Worm (Caenorhabditis elegans): ENCODE data around the gene T23G4.2.

T23G4.2 gene

DNA sequence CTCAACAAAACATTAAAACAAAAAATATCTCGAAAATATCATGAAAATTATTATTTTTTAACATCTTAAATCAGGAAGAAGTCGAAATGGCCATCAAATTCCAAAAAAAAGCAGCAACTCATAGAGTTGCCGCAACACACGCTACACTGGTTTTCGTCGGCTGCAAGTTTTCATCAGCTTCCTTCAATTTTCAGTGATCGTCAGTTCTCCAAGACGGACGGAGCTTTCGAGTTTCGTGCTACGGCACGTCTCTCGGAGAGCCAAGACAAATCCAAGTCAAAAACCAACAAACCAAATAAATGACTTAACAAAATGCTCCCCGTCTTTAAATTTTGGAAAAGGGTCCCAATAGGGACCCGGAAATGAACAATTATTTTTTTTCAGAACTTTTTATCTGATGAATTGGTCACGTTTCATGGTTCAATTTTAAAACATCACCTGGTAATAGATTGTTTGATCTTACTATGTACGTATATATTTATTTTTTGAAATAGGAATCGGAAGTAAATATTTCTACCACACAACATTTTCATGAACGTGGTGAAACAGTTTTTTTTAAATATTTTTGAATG, 19.8 kb upstream of the T23G4.2 start:
- TF ChIP-seq cog-1 (tag; optimal IDR thresholded peaks at IDR 0.05) (no peak), ztf-23 (GFP tag; IDR thresholded peaks at IDR 0.05) (no peak), flt-1 (GFP tag; IDR thresholded peaks at IDR 0.05) (no peak), T22C8.4 (GFP tag; IDR thresholded peaks at IDR 0.05) (no peak), tab-1 (GFP tag; IDR thresholded peaks at IDR 0.05) (no peak), ref-1 (GFP tag; conservative IDR thresholded peaks at IDR 0.05) (no peak), ztf-29 (GFP tag; IDR thresholded peaks at IDR 0.05) (no peak)

DNA sequence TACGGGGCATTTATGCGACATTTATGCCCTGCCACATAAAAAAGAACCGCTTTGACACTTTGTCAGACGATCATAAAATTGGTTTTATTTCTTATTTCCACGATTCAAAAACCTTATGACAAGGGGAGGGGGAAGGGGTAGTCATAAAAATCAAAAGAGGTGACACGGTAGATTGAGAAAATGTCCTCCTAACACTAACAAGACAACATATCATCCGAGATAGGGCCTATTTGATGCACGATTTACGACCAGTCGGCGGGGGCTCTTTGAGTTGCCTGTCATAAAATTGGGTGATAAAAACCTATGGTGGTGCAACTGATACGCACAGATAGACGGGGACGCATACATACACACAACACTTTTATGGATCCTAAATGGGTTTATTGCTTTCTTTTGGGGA, 18.5 kb upstream of the T23G4.2 start:
- TF ChIP-seq ref-1 (GFP tag; conservative IDR thresholded peaks at IDR 0.05) (no peak), cog-1 (tag; optimal IDR thresholded peaks at IDR 0.05) (peak; percentile 19)

DNA sequence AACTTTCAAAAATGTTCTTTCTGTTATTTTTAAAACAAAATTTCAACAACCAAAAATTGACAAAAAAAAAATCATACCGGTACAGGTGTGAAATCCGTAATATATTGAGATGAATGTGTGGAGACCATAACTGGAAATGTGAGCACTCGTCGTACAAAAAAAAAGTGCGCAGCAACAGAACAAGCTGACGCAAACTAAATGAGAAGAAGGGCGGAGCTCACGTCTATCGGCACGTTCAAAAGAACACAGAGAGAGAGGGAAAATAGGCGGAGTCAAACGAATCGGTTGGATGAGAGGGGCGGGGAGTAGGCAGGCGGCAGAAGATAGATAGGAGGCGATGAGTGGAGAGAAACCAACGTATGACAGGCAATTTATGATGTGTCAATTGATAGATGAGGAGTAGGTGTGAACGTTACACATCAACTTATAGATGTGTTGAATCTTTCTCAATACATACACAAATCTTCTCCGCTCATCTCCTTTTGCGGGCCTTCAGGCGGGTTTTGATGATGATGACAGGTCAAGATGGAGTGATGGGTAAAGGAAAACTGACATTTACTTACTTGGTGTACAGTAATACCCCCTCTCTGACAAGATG, 14.6 kb upstream of the T23G4.2 start, which contains the start of gene tlp-1:
Gene tlp-1, minus strand, starts transcription at position 255 of the 598 bp plus-strand sequence.
- TF ChIP-seq cog-1 (tag; optimal IDR thresholded peaks at IDR 0.05) (peak; percentile 17), ztf-23 (GFP tag; IDR thresholded peaks at IDR 0.05) (0 out of 2 replicates have a peak, but pooled peaks have one; percentile 38), ztf-29 (GFP tag; IDR thresholded peaks at IDR 0.05) (no peak), T22C8.4 (GFP tag; IDR thresholded peaks at IDR 0.05) (no peak)

DNA sequence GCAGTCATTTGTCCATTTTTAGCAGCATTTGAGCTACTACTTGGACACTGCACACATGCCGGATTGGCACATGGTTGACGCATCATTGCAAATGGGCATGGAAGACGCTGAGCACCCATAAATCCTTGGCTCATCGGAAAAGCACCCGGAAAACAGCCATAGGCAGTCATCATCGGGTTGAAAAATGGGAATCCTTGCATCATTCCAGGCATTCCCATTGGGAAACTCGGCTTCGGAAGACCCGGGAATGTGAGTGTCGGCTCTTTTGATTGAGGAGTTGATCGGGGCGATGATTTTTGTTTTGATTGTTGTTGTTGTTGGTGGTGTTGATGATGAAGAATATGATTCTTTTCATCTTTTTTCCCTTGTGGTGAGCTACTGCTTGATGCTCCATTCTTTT, 13.3 kb upstream of the T23G4.2 start:
- TF ChIP-seq ztf-29 (GFP tag; IDR thresholded peaks at IDR 0.05) (no peak), cog-1 (tag; optimal IDR thresholded peaks at IDR 0.05) (no peak), T22C8.4 (GFP tag; IDR thresholded peaks at IDR 0.05) (no peak), ref-1 (GFP tag; conservative IDR thresholded peaks at IDR 0.05) (no peak), ztf-23 (GFP tag; IDR thresholded peaks at IDR 0.05) (no peak)

DNA sequence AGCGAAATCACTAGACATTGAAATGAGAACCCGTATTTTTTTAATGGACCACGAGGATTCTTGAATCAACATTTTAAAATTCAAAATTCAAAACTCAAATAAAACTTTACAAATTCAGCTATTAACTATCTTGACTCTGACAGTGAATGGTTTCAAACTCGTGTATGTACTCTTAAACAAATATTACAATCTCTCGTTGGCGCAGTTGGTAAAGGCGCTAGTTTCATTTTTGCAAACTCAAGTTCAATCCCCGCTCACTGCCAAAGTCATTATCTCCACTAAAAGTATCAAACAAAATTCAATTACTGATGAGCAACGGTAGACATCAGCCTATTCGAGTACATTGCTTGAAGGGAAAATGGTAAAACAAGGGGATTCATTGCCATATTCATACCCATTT, 12.1 kb upstream of the T23G4.2 start:
- TF ChIP-seq T22C8.4 (GFP tag; IDR thresholded peaks at IDR 0.05) = no peak
- TF ChIP-seq ztf-23 (GFP tag; IDR thresholded peaks at IDR 0.05) = no peak
- no peak for TF ChIP-seq med-1 (GFP tag; optimal IDR thresholded peaks at IDR 0.05; ENCODE audit: insufficient read depth)
- no peak for TF ChIP-seq cog-1 (tag; optimal IDR thresholded peaks at IDR 0.05)
- TF ChIP-seq flt-1 (GFP tag; IDR thresholded peaks at IDR 0.05) = no peak
- no peak for TF ChIP-seq tab-1 (GFP tag; IDR thresholded peaks at IDR 0.05)
- no peak for TF ChIP-seq ztf-29 (GFP tag; IDR thresholded peaks at IDR 0.05)
- no peak for TF ChIP-seq ref-1 (GFP tag; conservative IDR thresholded peaks at IDR 0.05)
- TF ChIP-seq klf-2 (GFP tag; conservative IDR thresholded peaks at IDR 0.05) = no peak

DNA sequence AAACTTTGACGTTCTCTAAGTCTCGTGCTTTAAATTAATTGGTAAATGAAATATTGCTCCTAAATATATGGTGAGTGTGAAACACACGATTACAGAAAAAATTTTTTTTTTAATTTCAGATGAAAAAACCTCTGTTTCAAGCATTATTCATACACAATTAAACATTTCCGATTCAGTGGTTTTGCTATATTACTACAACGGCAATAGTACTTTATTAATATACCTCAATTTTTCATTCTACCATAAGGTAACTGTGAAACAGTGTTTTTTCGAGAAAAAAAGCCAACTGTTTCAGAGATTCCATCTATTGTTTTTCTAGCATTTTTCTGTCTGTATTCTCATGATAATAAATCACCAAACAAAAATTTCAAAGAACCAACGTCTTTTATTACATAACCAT, 11.5 kb upstream of the T23G4.2 start:
- TF ChIP-seq ztf-23 (GFP tag; IDR thresholded peaks at IDR 0.05) (no peak), med-1 (GFP tag; optimal IDR thresholded peaks at IDR 0.05; ENCODE audit: insufficient read depth) (no peak), cog-1 (tag; optimal IDR thresholded peaks at IDR 0.05) (no peak), ztf-29 (GFP tag; IDR thresholded peaks at IDR 0.05) (no peak), ref-1 (GFP tag; conservative IDR thresholded peaks at IDR 0.05) (no peak), klf-2 (GFP tag; conservative IDR thresholded peaks at IDR 0.05) (no peak), T22C8.4 (GFP tag; IDR thresholded peaks at IDR 0.05) (no peak), flt-1 (GFP tag; IDR thresholded peaks at IDR 0.05) (no peak)

DNA sequence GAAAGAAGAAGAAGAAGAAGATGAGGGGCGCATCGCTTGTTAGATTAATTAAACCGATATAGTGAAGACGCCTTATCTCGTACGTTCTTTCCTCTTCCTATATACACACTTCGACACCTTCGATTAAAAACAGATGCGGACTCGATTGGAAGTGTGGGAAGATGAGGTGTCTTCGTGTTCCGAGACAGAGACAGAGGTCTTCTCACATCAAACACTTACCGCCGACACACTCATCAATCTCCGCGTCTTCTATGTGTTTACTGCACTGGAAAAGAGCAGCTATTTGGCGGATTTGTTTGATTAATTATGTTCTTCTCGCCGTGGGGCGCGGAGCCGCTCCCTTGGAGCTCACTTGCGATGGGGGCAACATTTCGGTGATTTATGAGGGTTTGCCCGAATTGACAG, 10.0 kb upstream of the T23G4.2 start:
- TF ChIP-seq tab-1 (GFP tag; IDR thresholded peaks at IDR 0.05) (no peak), med-1 (GFP tag; optimal IDR thresholded peaks at IDR 0.05; ENCODE audit: insufficient read depth) (no peak), ref-1 (GFP tag; conservative IDR thresholded peaks at IDR 0.05) (no peak), ztf-29 (GFP tag; IDR thresholded peaks at IDR 0.05) (no peak), T22C8.4 (GFP tag; IDR thresholded peaks at IDR 0.05) (no peak), klf-2 (GFP tag; conservative IDR thresholded peaks at IDR 0.05) (0 out of 2 replicates have a peak, but pooled peaks have one; percentile 12), flt-1 (GFP tag; IDR thresholded peaks at IDR 0.05) (no peak), ztf-23 (GFP tag; IDR thresholded peaks at IDR 0.05) (no peak)

DNA sequence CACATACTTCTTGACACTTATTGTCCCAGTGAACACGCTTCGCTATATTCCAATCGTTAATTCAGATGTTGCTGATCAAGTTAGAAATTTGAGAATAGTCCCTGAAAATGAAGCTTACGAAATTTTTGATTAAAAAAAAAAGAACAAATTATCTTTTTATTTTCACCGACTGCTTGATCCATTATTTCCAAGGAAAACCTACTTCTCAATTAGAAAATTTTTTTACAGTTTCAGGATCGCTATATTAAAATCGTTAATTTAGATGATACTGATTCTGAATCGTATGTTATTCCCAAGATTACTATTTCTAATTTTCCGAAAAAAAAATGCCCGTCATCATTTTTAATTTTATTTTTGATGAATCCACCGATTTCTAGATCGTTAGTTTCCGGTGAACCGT, 9.2 kb upstream of the T23G4.2 start, which contains the start of gene T23G4.127:
Gene T23G4.127, minus strand, starts transcription at position 101 of the 400 bp plus-strand sequence.
- TF ChIP-seq T22C8.4 (GFP tag; IDR thresholded peaks at IDR 0.05) (no peak), tab-1 (GFP tag; IDR thresholded peaks at IDR 0.05) (no peak), med-1 (GFP tag; optimal IDR thresholded peaks at IDR 0.05; ENCODE audit: insufficient read depth) (no peak), ztf-29 (GFP tag; IDR thresholded peaks at IDR 0.05) (no peak), ztf-23 (GFP tag; IDR thresholded peaks at IDR 0.05) (no peak), flt-1 (GFP tag; IDR thresholded peaks at IDR 0.05) (no peak), klf-2 (GFP tag; conservative IDR thresholded peaks at IDR 0.05) (no peak), cog-1 (tag; optimal IDR thresholded peaks at IDR 0.05) (no peak), ref-1 (GFP tag; conservative IDR thresholded peaks at IDR 0.05) (no peak)

DNA sequence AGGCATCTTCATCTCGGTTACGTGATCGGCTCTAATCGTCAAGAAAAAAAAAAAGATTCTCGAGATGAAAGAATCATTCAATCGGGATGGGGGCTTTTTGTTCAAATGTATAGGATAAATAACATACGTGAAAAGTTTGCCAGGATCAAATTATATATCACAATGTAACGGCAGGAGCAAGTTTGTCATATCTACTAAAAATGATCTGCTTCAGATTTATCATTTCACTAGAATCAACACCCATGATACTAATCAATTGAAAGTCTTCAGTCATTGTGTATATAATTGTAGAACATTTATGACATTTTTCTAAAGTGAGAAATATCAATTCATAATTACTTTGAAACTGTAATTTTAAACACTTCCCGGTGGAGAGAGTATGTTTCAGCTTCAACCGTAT, 7.5 kb upstream of the T23G4.2 start:
- no peak for TF ChIP-seq ztf-29 (GFP tag; IDR thresholded peaks at IDR 0.05)

DNA sequence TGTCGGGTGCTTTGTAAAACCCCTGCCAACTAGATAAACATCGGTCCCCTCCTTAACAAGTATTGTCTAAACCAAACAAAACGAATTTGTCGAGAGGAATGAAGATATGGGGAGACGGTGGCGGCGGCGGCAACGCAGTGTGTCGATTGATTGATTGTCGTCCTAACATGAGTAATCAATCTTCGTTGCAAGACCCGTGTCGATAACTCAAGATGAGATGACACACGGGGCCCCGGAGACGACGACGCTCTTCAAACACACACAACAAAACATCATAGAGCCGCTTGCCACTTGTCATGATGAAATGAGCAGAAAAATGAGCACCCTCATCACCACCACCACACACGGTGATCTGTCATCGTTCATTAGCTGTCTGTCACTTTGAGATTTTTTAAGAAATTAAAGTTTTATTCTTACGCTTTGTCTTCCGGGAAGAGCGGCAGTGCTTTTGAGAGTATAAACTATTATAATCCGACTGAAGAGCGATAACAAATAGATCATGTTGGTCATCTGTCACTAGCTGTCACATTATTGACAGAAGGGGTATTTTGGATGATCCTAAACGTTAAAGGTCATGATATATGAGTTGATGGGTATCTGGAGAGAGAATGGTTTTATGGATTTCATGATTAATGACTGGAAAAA, 6.5 kb upstream of the T23G4.2 start:
- no peak for TF ChIP-seq ref-1 (GFP tag; conservative IDR thresholded peaks at IDR 0.05)
- TF ChIP-seq flt-1 (GFP tag; IDR thresholded peaks at IDR 0.05) = no peak
- no peak for TF ChIP-seq tab-1 (GFP tag; IDR thresholded peaks at IDR 0.05)
- TF ChIP-seq cog-1 (tag; optimal IDR thresholded peaks at IDR 0.05) = no peak
- TF ChIP-seq med-1 (GFP tag; optimal IDR thresholded peaks at IDR 0.05; ENCODE audit: insufficient read depth) = no peak
- TF ChIP-seq T22C8.4 (GFP tag; IDR thresholded peaks at IDR 0.05) = no peak
- no peak for TF ChIP-seq ztf-29 (GFP tag; IDR thresholded peaks at IDR 0.05)
- TF ChIP-seq klf-2 (GFP tag; conservative IDR thresholded peaks at IDR 0.05) = no peak

Measured in whole organism, midembryonic.